Fruit fly (Drosophila melanogaster): Measurements from ENCODE around the gene ATPsynE.

The ATPsynE gene

DNA sequence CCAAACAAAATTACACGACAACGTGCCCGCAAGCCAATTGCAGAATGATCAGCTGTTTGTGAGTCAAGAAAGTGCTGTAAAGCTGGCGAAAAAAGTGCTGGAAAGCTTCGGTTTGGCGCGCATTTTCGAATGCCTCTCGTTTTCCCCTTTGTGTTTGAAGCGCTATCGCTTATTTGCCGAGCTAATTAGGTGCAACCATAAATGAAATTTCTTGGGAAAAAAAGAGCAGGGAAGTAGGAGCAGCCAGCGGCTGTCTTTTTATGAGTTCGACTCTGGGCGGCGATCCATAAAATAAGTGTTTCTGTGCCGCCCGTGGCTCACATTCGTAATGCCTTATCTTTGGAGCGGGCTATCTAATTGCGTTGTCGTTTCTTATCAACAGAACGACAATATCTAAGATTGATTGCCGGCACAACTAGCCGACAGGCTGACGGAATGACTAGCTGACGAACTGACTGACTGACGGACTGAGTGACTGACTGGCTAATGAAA lies 35.0 kb downstream of the ATPsynE start, which contains the start of gene Dnaaf5 (continued):
- peak; percentile 17 for TF ChIP-seq unpg (GFP tag; optimal IDR thresholded peaks at IDR 0.05)
- no peak for TF ChIP-seq ara (GFP tag; IDR thresholded peaks at IDR 0.05)
- no peak for TF ChIP-seq HLH4C (GFP tag; IDR thresholded peaks at IDR 0.05; ENCODE audit: partially characterized antibody)
- TF ChIP-seq CG6272 (GFP tag; IDR thresholded peaks at IDR 0.05), result no peak
- TF ChIP-seq CG10959 (GFP tag; IDR thresholded peaks at IDR 0.05), result no peak
- TF ChIP-seq hth (optimal IDR thresholded peaks at IDR 0.05), result no peak
- TF ChIP-seq CG15696 (tag; optimal IDR thresholded peaks at IDR 0.05), result no peak
- TF ChIP-seq CG11093 (GFP tag; IDR thresholded peaks at IDR 0.05), result no peak
- no peak for TF ChIP-seq CG10321 (GFP tag; IDR thresholded peaks at IDR 0.05)
- TF ChIP-seq CG13624 (GFP tag; optimal IDR thresholded peaks at IDR 0.05), result peak; percentile 13
- TF ChIP-seq CG30431 (GFP tag; optimal IDR thresholded peaks at IDR 0.05), result no peak
- no peak for TF ChIP-seq disco-r (GFP tag; optimal IDR thresholded peaks at IDR 0.05)
- TF ChIP-seq CG15011 (GFP tag; optimal IDR thresholded peaks at IDR 0.05), result no peak
- TF ChIP-seq oc (tag; optimal IDR thresholded peaks at IDR 0.05), result peak; percentile 8
- no peak for TF ChIP-seq Elba2 (GFP tag; optimal IDR thresholded peaks at IDR 0.05)
- no peak for TF ChIP-seq CG2129 (GFP tag; IDR thresholded peaks at IDR 0.05; ENCODE audit: partially characterized antibody)
- peak; percentile 1 for TF ChIP-seq CG15269 (tag; optimal IDR thresholded peaks at IDR 0.05)
- TF ChIP-seq Camta (GFP tag; optimal IDR thresholded peaks at IDR 0.05), result no peak
- no peak for TF ChIP-seq CG43689 (GFP tag; IDR thresholded peaks at IDR 0.05)
- TF ChIP-seq CG6689 (GFP tag; IDR thresholded peaks at IDR 0.05), result no peak
- no peak for TF ChIP-seq ro (GFP tag; IDR thresholded peaks at IDR 0.05)
- no peak for TF ChIP-seq Dref (GFP tag; IDR thresholded peaks at IDR 0.05)
- TF ChIP-seq Oli (tag; optimal IDR thresholded peaks at IDR 0.05), result no peak
- no peak for TF ChIP-seq NC2α (GFP tag; optimal IDR thresholded peaks at IDR 0.05)
- TF ChIP-seq fru (optimal IDR thresholded peaks at IDR 0.05), result no peak
- no peak for TF ChIP-seq CG11695 (GFP tag; IDR thresholded peaks at IDR 0.05)
- no peak for TF ChIP-seq Lpt (GFP tag; optimal IDR thresholded peaks at IDR 0.05)
- TF ChIP-seq slp2 (GFP tag; optimal IDR thresholded peaks at IDR 0.05), result no peak
- no peak for TF ChIP-seq amos (GFP tag; IDR thresholded peaks at IDR 0.05; ENCODE audit: partially characterized antibody)
- TF ChIP-seq tap (tag; optimal IDR thresholded peaks at IDR 0.05), result no peak
- no peak for TF ChIP-seq her (GFP tag; optimal IDR thresholded peaks at IDR 0.05)
- TF ChIP-seq schlank (tag; optimal IDR thresholded peaks at IDR 0.05), result no peak
- TF ChIP-seq Jarid2 (GFP tag; optimal IDR thresholded peaks at IDR 0.05), result no peak
- no peak for TF ChIP-seq MTF-1 (GFP tag; optimal IDR thresholded peaks at IDR 0.05; ENCODE audit: borderline replicate concordance)
- TF ChIP-seq sna (GFP tag; IDR thresholded peaks at IDR 0.05; ENCODE audit: partially characterized antibody), result 0 out of 2 replicates have a peak, but pooled peaks have one; percentile 17
- peak; percentile 58 for TF ChIP-seq lov (optimal IDR thresholded peaks at IDR 0.05)
- TF ChIP-seq lov (GFP tag; IDR thresholded peaks at IDR 0.05), result no peak
- TF ChIP-seq Max (GFP tag; optimal IDR thresholded peaks at IDR 0.05), result no peak
- no peak for TF ChIP-seq CG9817 (tag; optimal IDR thresholded peaks at IDR 0.05)
- TF ChIP-seq CG2202 (tag; optimal IDR thresholded peaks at IDR 0.05), result no peak
- TF ChIP-seq salm (tag; optimal IDR thresholded peaks at IDR 0.05), result no peak
- TF ChIP-seq CG2199 (GFP tag; IDR thresholded peaks at IDR 0.05), result 0 out of 3 replicates have a peak, but pooled peaks have one; percentile 29
- TF ChIP-seq CG14050 (GFP tag; IDR thresholded peaks at IDR 0.05), result no peak
- TF ChIP-seq CG8765 (GFP tag; IDR thresholded peaks at IDR 0.05), result no peak
- no peak for TF ChIP-seq CG3163 (GFP tag; optimal IDR thresholded peaks at IDR 0.05)
- peak; percentile 100 for TF ChIP-seq CG8281 (tag; optimal IDR thresholded peaks at IDR 0.05)
- no peak for TF ChIP-seq dati (GFP tag; IDR thresholded peaks at IDR 0.05)
- peak; percentile 34 for TF ChIP-seq pzg (GFP tag; optimal IDR thresholded peaks at IDR 0.05)
- no peak for TF ChIP-seq chif (GFP tag; optimal IDR thresholded peaks at IDR 0.05)
- TF ChIP-seq Dp (GFP tag; optimal IDR thresholded peaks at IDR 0.05), result peak; percentile 83
- TF ChIP-seq Bdp1 (GFP tag; optimal IDR thresholded peaks at IDR 0.05), result no peak
- TF ChIP-seq CG11696 (GFP tag; IDR thresholded peaks at IDR 0.05), result 0 out of 2 replicates have a peak, but pooled peaks have one; percentile 10
